Worm (Caenorhabditis elegans) whole organism, midembryonic: Measurements from ENCODE around the gene C36B7.2.

Experiments
- T22C8.4 ChIP-seq: fragments of 200-800 bp; sonication (Bioruptor generic); IDR thresholded peaks from 2 replicates; pipeline ENCODE4 v1.3.6; 2022; ENCODE audit warnings: missing genetic modification characterization, missing compliant biosample characterization
- cog-1 ChIP-seq: sonication (generic microtip); optimal IDR thresholded peaks from 2 replicates; lab custom pipeline; 2016; ENCODE audit warnings: missing genetic modification characterization, missing compliant biosample characterization
- flt-1 ChIP-seq: fragments of 200-800 bp; sonication (Bioruptor generic); IDR thresholded peaks from 2 replicates; pipeline ENCODE4 v1.3.6; 2022; ENCODE audit warnings: missing genetic modification characterization, missing compliant biosample characterization
- klf-2 ChIP-seq: fragments of 200-800 bp; sonication (Bioruptor generic); conservative IDR thresholded peaks from 2 replicates; pipeline ENCODE4 v1.3.6; 2022; ENCODE audit warnings: missing genetic modification reagents, missing genetic modification characterization, missing compliant biosample characterization
- med-1 ChIP-seq: sonication (generic microtip); optimal IDR thresholded peaks from 2 replicates; lab custom pipeline; 2017; ENCODE audit warnings: missing genetic modification characterization, mild to moderate bottlenecking, missing compliant biosample characterization, antibody characterized with exemption, missing genetic modification reagents; ENCODE audit not compliant: insufficient read depth
- ref-1 ChIP-seq: fragments of 200-800 bp; sonication (Bioruptor generic); conservative IDR thresholded peaks from 2 replicates; pipeline ENCODE4 v1.3.6; 2022; ENCODE audit warnings: missing genetic modification reagents, missing genetic modification characterization, missing compliant biosample characterization
- tab-1 ChIP-seq: fragments of 200-800 bp; sonication (Bioruptor generic); IDR thresholded peaks from 2 replicates; pipeline ENCODE4 v1.3.6; 2022; ENCODE audit warnings: missing genetic modification characterization, missing compliant biosample characterization
- ztf-23 ChIP-seq: fragments of 200-800 bp; sonication (Bioruptor generic); IDR thresholded peaks from 2 replicates; pipeline ENCODE4 v1.3.6; 2022; ENCODE audit warnings: missing genetic modification reagents, missing genetic modification characterization, missing compliant biosample characterization
- ztf-29 ChIP-seq: fragments of 200-800 bp; sonication (Bioruptor generic); IDR thresholded peaks from 2 replicates; pipeline ENCODE4 v1.3.6; 2022; ENCODE audit warnings: missing genetic modification reagents, missing genetic modification characterization, missing compliant biosample characterization

The C36B7.2 gene

DNA sequence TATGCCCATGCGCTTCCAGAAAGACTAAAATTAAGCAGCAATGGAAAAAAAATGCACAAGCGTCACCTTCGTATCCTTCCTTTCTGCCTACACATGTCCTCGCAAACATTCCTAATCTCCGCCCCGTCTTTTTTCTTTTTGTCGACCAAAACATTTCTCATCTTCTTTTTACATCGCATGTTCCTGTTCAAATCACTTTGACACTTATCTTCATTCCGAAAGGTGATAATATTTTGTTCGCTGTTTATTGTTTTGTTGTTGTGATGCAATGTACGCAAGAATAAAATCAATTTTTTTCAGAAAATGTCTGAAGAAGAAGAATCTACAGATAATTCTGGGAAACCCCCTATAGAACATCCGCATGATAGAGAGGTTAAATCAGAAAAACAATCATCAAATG lies 20.1 kb downstream of the C36B7.2 start, which contains the start of gene ist-1:
Gene ist-1 (plus strand): TSS at position 301 of the 400 bp plus-strand sequence.
- no peak for TF ChIP-seq tab-1 (GFP tag; lab: Robert Waterston, UW)
- TF ChIP-seq flt-1 (GFP tag; lab: Robert Waterston, UW), result no peak
- TF ChIP-seq klf-2 (GFP tag; lab: Robert Waterston, UW), result no peak
- no peak for TF ChIP-seq cog-1 (tag; lab: Kevin White, UChicago)
- no peak for TF ChIP-seq ref-1 (GFP tag; lab: Robert Waterston, UW)
- no peak for TF ChIP-seq med-1 (GFP tag; lab: Kevin White, UChicago)

DNA sequence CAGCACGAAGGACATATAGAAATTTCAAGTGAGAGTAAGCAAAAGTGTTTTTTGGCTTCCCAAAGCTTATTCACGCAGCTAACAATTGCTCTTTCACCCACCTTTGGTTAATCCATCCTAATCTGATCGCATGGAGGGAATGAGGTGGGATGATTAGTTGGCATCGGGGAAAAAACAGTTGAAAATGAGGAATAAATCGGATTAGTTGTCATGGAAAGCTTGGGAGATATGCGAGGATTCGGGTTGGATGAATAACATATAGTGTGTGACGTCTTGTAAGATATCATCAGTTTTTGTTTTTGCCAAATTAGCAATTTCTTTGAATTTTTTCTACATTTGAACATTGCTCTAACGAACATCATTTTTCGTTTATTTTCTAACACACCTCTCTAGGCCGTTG lies 22.4 kb downstream of the C36B7.2 start:
- TF ChIP-seq ref-1 (GFP tag; lab: Robert Waterston, UW) (no peak), ztf-29 (GFP tag; lab: Robert Waterston, UW) (no peak), klf-2 (GFP tag; lab: Robert Waterston, UW) (no peak), T22C8.4 (GFP tag; lab: Robert Waterston, UW) (no peak), cog-1 (tag; lab: Kevin White, UChicago) (no peak), flt-1 (GFP tag; lab: Robert Waterston, UW) (no peak)

DNA sequence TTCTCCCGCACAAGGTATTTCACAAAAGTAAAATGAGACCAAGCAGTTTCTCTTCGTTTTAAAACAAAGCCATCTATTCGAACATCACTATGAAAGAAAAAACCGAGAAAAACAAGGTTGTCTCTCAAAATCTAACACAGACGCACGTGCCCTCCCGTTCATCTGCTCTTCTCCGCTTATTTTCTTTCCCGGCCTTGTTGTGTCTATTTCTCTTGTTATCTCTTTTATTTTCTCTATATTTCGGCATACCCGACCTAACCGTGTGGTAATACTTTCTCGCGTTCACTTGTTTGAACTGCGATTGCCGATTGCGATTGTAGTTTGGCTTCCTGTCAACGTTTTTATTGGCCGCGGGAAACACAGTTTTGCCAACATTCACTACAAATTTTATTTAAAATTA lies 23.3 kb downstream of the C36B7.2 start:
- TF ChIP-seq tab-1 (GFP tag; lab: Robert Waterston, UW) (no peak), cog-1 (tag; lab: Kevin White, UChicago) (no peak), ref-1 (GFP tag; lab: Robert Waterston, UW) (0 out of 2 replicates have a peak, but pooled peaks have one; percentile 5), T22C8.4 (GFP tag; lab: Robert Waterston, UW) (no peak), klf-2 (GFP tag; lab: Robert Waterston, UW) (no peak)

DNA sequence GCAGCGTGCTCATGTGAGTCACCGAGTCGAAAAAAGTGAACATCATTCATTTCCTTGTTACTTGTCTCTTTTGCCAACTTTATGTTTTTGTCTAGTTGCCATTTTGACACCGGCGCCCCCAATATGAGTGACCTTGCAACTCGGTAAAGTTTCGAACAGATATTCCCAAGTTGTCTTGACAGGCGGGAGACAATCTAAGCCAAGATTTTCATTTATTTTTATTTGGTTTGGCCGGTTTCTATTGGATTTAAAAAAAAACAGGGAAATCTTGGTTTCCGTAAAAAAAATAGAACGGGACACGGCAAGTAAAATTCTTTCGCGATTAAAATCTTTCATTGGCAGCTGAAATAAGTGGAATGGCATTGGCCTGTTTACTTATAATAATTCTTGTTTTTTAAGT lies 25.0 kb downstream of the C36B7.2 start:
- no peak for TF ChIP-seq med-1 (GFP tag; lab: Kevin White, UChicago)

DNA sequence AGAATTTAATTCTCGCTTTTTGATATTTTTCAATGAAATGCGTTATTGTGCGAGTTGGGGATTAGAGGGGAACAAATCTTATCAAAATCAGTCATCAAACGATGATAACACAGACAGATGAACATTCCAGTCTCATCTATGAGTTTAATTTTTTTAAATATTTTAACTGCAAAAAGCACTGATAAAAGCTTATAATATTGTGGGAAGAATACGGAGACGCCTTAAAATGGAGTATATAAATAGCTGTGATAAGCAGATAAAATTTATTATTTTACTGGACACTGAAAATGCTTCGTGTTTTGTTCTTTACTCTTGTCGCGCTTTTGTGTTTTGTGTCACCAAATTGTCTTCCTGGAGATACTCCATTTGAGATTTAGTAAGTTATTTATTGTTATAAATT lies 33.4 kb downstream of the C36B7.2 start, which contains the start of gene clec-86:
Gene clec-86 (plus strand): TSS at position 262 of the 400 bp plus-strand sequence.
- no peak for TF ChIP-seq ztf-23 (GFP tag; lab: Robert Waterston, UW)
- TF ChIP-seq med-1 (GFP tag; lab: Kevin White, UChicago), result no peak
- TF ChIP-seq flt-1 (GFP tag; lab: Robert Waterston, UW), result no peak
- no peak for TF ChIP-seq klf-2 (GFP tag; lab: Robert Waterston, UW)
- TF ChIP-seq T22C8.4 (GFP tag; lab: Robert Waterston, UW), result no peak
- TF ChIP-seq cog-1 (tag; lab: Kevin White, UChicago), result no peak
- no peak for TF ChIP-seq ztf-29 (GFP tag; lab: Robert Waterston, UW)
- no peak for TF ChIP-seq tab-1 (GFP tag; lab: Robert Waterston, UW)
- TF ChIP-seq ref-1 (GFP tag; lab: Robert Waterston, UW), result no peak

DNA sequence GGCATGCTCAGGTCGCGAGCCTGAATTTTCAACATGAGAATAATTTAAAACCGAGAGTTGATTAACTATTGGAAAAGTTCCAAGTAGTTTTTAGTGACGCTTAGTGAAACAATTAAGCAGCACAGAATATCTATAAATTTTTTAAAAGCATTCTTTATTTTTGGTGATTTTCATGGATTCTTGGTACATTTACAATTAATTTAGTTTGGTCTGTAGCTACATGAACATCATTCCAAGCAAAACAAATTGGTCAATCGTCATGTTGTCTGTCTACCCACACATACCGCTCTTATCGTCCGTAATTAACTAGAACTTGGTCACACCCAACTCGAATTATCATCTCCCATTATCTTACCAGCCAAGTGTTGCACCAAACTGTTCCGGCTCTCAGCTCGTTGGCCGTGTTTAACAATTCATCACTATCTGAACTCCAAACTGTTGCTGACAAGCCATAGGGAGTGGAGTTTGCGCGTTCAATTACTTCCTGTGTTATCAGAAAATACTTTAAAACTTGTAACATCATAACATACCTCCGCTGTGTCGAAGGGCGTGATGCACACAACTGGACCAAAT lies 34.6 kb downstream of the C36B7.2 start:
- TF ChIP-seq ztf-23 (GFP tag; lab: Robert Waterston, UW), result no peak
- no peak for TF ChIP-seq T22C8.4 (GFP tag; lab: Robert Waterston, UW)
- no peak for TF ChIP-seq tab-1 (GFP tag; lab: Robert Waterston, UW)
- TF ChIP-seq cog-1 (tag; lab: Kevin White, UChicago), result no peak
- no peak for TF ChIP-seq klf-2 (GFP tag; lab: Robert Waterston, UW)
- TF ChIP-seq ztf-29 (GFP tag; lab: Robert Waterston, UW), result no peak
- TF ChIP-seq flt-1 (GFP tag; lab: Robert Waterston, UW), result no peak
- TF ChIP-seq med-1 (GFP tag; lab: Kevin White, UChicago), result no peak
- TF ChIP-seq ref-1 (GFP tag; lab: Robert Waterston, UW), result no peak

DNA sequence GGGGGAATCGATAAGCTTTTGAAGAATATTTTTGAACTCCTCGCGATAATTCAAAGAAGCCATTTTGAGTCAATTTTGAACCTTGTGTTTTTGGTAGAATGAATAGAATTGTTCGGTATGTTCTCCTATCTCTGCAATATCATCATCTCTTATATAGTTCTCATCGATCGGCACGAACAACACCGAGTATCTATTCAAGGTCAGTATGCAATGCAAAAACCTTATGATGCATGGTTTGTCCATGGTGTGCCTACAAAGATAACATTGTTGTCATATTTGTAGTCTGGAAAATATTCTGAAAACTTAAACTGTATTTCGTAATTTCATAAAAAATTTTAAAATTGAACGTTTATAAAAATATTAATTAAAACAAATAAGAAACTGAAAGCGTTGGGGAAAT lies 37.3 kb downstream of the C36B7.2 start, which contains the start of gene alh-10:
Gene alh-10 (minus strand): TSS at position 127 of the 400 bp plus-strand sequence.
- TF ChIP-seq ref-1 (GFP tag; lab: Robert Waterston, UW) (no peak), ztf-23 (GFP tag; lab: Robert Waterston, UW) (no peak), cog-1 (tag; lab: Kevin White, UChicago) (no peak), T22C8.4 (GFP tag; lab: Robert Waterston, UW) (no peak), med-1 (GFP tag; lab: Kevin White, UChicago) (no peak), tab-1 (GFP tag; lab: Robert Waterston, UW) (no peak), ztf-29 (GFP tag; lab: Robert Waterston, UW) (no peak), klf-2 (GFP tag; lab: Robert Waterston, UW) (no peak)

DNA sequence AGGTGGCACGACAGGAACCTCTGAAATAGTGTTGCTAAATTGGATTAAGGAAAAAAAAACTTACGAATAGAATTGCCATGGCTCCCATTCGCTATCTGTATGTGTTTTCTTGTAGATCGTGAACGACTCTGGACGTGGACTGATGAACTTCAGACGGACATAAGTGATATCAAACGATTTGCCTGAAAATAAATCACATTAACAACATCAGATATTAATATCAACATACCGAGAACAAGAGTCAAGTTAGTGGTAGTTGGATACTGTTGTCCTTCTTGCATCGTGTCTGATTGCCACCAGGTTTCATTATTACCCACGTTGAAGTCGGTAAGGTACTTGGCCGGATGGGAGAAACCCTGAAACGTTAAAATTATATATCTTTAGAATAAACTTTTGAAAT lies 43.5 kb downstream of the C36B7.2 start:
- TF ChIP-seq ztf-29 (GFP tag; lab: Robert Waterston, UW), result no peak
- TF ChIP-seq klf-2 (GFP tag; lab: Robert Waterston, UW), result no peak
- no peak for TF ChIP-seq flt-1 (GFP tag; lab: Robert Waterston, UW)
- no peak for TF ChIP-seq ref-1 (GFP tag; lab: Robert Waterston, UW)
- TF ChIP-seq ztf-23 (GFP tag; lab: Robert Waterston, UW), result no peak
- TF ChIP-seq tab-1 (GFP tag; lab: Robert Waterston, UW), result no peak
- TF ChIP-seq cog-1 (tag; lab: Kevin White, UChicago), result no peak
- no peak for TF ChIP-seq T22C8.4 (GFP tag; lab: Robert Waterston, UW)
- TF ChIP-seq med-1 (GFP tag; lab: Kevin White, UChicago), result no peak

DNA sequence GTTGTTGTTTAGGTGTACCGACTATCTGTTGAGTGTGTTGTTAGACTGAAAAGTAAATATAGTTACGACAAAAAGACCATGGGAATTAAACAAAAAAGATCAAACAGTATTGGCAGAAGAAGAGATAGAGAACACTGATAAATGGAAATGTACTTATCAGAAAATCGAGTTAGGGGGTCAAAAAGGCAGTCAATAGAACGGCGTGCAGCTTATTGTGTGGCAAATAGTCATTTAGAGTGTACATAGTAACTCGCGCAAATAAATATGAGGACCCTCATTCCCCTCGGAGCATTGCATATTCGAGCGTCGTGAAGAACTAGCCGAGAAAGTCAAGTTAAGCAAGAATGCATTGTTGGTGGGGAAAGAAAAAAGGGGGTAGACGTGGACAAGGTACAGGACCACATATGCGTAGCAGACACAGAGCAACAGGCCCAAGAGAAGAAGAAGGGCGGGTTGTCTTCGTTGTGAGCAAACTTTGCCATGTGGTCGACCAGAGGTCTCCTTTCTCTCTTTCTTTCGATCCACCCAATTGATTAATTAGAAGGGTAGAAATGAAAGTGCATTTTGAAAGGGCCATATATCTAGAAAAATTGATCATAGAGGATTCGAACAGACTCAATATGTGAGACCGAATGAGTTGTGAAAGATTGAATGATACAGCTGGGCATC lies 45.1 kb downstream of the C36B7.2 start, which contains the start of gene lam-2:
Gene lam-2 (minus strand): TSS at position 51 of the 669 bp plus-strand sequence.
- TF ChIP-seq tab-1 (GFP tag; lab: Robert Waterston, UW) (no peak), cog-1 (tag; lab: Kevin White, UChicago) (no peak), T22C8.4 (GFP tag; lab: Robert Waterston, UW) (no peak), ref-1 (GFP tag; lab: Robert Waterston, UW) (no peak), ztf-23 (GFP tag; lab: Robert Waterston, UW) (peak; percentile 29; the same call in 1 of the 2 replicates), med-1 (GFP tag; lab: Kevin White, UChicago) (no peak), klf-2 (GFP tag; lab: Robert Waterston, UW) (no peak), ztf-29 (GFP tag; lab: Robert Waterston, UW) (no peak), flt-1 (GFP tag; lab: Robert Waterston, UW) (peak; percentile 62; the same call in 1 of the 2 replicates)
